Fruit fly (Drosophila melanogaster) whole organism, prepupa: ENCODE results near the gene danr.

Source experiments
- CG3032 ChIP-seq: fragments of 200-800 bp; optimal IDR thresholded peaks from 2 replicates; lab custom pipeline; 2019; ENCODE audit warnings: missing biosample characterization, mild to moderate bottlenecking, missing genetic modification characterization, moderate library complexity
- CG3919 ChIP-seq: fragments of 200-800 bp; sonication (Bioruptor generic); optimal IDR thresholded peaks from 3 replicates; lab custom pipeline; 2016; ENCODE audit warnings: missing biosample characterization, missing genetic modification characterization
- CG6276 ChIP-seq: fragments of 200-800 bp; sonication (Bioruptor generic); optimal IDR thresholded peaks from 2 replicates; lab custom pipeline; 2017; ENCODE audit warnings: missing biosample characterization, mild to moderate bottlenecking, missing genetic modification characterization
- Eip78C ChIP-seq: fragments of 200-800 bp; sonication (Bioruptor generic); peaks from one replicate; lab custom pipeline; 2016; ENCODE audit warnings: missing biosample characterization, missing genetic modification characterization
- Gug ChIP-seq: fragments of 200-800 bp; sonication (Bioruptor generic); IDR thresholded peaks from 2 replicates; pipeline ENCODE4 v1.3.6; 2022; ENCODE audit warnings: missing biosample characterization, missing genetic modification characterization
- Hr39 ChIP-seq: fragments of 200-800 bp; sonication (Bioruptor generic); optimal IDR thresholded peaks from 2 replicates; lab custom pipeline; 2016; ENCODE audit warnings: missing biosample characterization, missing genetic modification characterization
- dac ChIP-seq: fragments of 200-800 bp; sonication (Bioruptor generic); optimal IDR thresholded peaks from 2 replicates; lab custom pipeline; 2017; ENCODE audit warnings: missing biosample characterization, mild to moderate bottlenecking, missing genetic modification characterization
- fd59A ChIP-seq: fragments of 200-800 bp; sonication (Bioruptor generic); optimal IDR thresholded peaks from 2 replicates; lab custom pipeline; 2017; ENCODE audit warnings: missing biosample characterization, mild to moderate bottlenecking, missing genetic modification characterization, missing genetic modification reagents
- topi ChIP-seq: fragments of 200-800 bp; sonication (Bioruptor generic); optimal IDR thresholded peaks from 3 replicates; lab custom pipeline; 2016; ENCODE audit warnings: missing biosample characterization, missing genetic modification characterization

dm6 chr3R:25183484-25184442 lies 45.9 kb downstream of the danr start, which contains the start of gene dan:
- TF ChIP-seq dac (GFP tag; lab: Kevin White, UChicago), result no peak
- peak; percentile 63 for TF ChIP-seq Eip78C (GFP tag; lab: Kevin White, UChicago)
- TF ChIP-seq Gug, result no peak
- TF ChIP-seq topi (GFP tag; lab: Kevin White, UChicago), result peak; percentile 34
- peak; percentile 52 for TF ChIP-seq CG3032 (tag; lab: Kevin White, UChicago)
- TF ChIP-seq CG3919 (GFP tag; lab: Kevin White, UChicago), result no peak
- TF ChIP-seq fd59A, result peak; percentile 23
- TF ChIP-seq Hr39 (GFP tag; lab: Kevin White, UChicago), result no peak
- TF ChIP-seq CG6276 (GFP tag; lab: Kevin White, UChicago), result no peak
